Worm (Caenorhabditis elegans) whole organism, L4 larva: Measurements from ENCODE around the gene Y60C6A.1.

Experiments used
- F10B5.3 ChIP-seq: sonication (generic microtip); optimal IDR thresholded peaks from 2 replicates; lab custom pipeline; 2016; ENCODE audit warnings: mild to moderate bottlenecking, missing genetic modification characterization, missing compliant biosample characterization
- F26F4.8 ChIP-seq: fragments of 200-800 bp; sonication (Bioruptor generic); conservative IDR thresholded peaks from 2 replicates; pipeline ENCODE4 v1.3.6; 2022; ENCODE audit warnings: missing genetic modification characterization, missing compliant biosample characterization
- Y105C5A.15 ChIP-seq: fragments of 200-800 bp; sonication (Bioruptor generic); IDR thresholded peaks from 2 replicates; pipeline ENCODE4 v1.3.6; 2022; ENCODE audit warnings: missing genetic modification characterization, missing compliant biosample characterization
- ZK546.5 ChIP-seq, 2 experiments: sonication (generic microtip); optimal IDR thresholded peaks; 2 replicates each; lab custom pipeline; 2017; ENCODE audit warnings: missing biosample characterization in 2 of 2, missing genetic modification characterization in 2 of 2
- aha-1 ChIP-seq: fragments of 150-350 bp; peaks from one replicate; lab custom pipeline; 2014; ENCODE audit warnings: missing biosample characterization, missing genetic modification characterization
- aly-2 ChIP-seq: sonication (generic microtip); optimal IDR thresholded peaks from 2 replicates; lab custom pipeline; 2018; ENCODE audit warnings: missing biosample characterization, missing genetic modification characterization
- arid-1 ChIP-seq: fragments of 200-800 bp; sonication (Bioruptor generic); conservative IDR thresholded peaks from 2 replicates; pipeline ENCODE4 v1.3.6; 2022; ENCODE audit warnings: missing genetic modification reagents, missing genetic modification characterization, missing compliant biosample characterization
- ceh-20 ChIP-seq: fragments of 200-800 bp; sonication (Bioruptor generic); IDR thresholded peaks from 2 replicates; pipeline ENCODE4 v1.3.6; 2022; ENCODE audit warnings: missing genetic modification reagents, missing genetic modification characterization, missing compliant biosample characterization
- ceh-32 ChIP-seq: sonication (generic microtip); optimal IDR thresholded peaks from 2 replicates; lab custom pipeline; 2016; ENCODE audit warnings: mild to moderate bottlenecking, missing genetic modification characterization, missing compliant biosample characterization; ENCODE audit not compliant: poor library complexity
- ceh-44 ChIP-seq: fragments of 200-800 bp; sonication (Bioruptor generic); IDR thresholded peaks from 2 replicates; pipeline ENCODE4 v1.3.6; 2022; ENCODE audit warnings: missing genetic modification reagents, missing genetic modification characterization, missing compliant biosample characterization
- ceh-62 ChIP-seq: sonication (generic microtip); optimal IDR thresholded peaks from 2 replicates; lab custom pipeline; 2017; ENCODE audit warnings: missing biosample characterization, missing genetic modification characterization
- daf-16 ChIP-seq, 3 experiments: sonication (generic microtip); optimal IDR thresholded peaks; 2 replicates each; lab custom pipeline; 2016 to 2017; ENCODE audit warnings: missing genetic modification characterization in 3 of 3, missing genetic modification reagents in 3 of 3, mild to moderate bottlenecking in 2 of 3, missing compliant biosample characterization in 2 of 3, missing biosample characterization in 1 of 3, moderate library complexity in 1 of 3
- dmd-6 ChIP-seq: fragments of 200-800 bp; sonication (Bioruptor generic); IDR thresholded peaks from 2 replicates; pipeline ENCODE4 v1.3.6; 2022; ENCODE audit warnings: missing genetic modification reagents, missing genetic modification characterization, missing compliant biosample characterization
- dpl-1 ChIP-seq: fragments of 150-350 bp; optimal IDR thresholded peaks from 2 replicates; lab custom pipeline; 2014; ENCODE audit warnings: missing biosample characterization, missing genetic modification reagents, missing genetic modification characterization
- duxl-1 ChIP-seq: sonication (generic microtip); optimal IDR thresholded peaks from 2 replicates; lab custom pipeline; 2016; ENCODE audit warnings: mild to moderate bottlenecking, missing genetic modification characterization, moderate library complexity, missing compliant biosample characterization; ENCODE audit not compliant: poor library complexity
- dve-1 ChIP-seq: sonication (generic microtip); optimal IDR thresholded peaks from 2 replicates; lab custom pipeline; 2017; ENCODE audit warnings: antibody characterized with exemption, mild to moderate bottlenecking, missing genetic modification characterization, missing compliant biosample characterization; ENCODE audit not compliant: insufficient read depth
- fos-1 ChIP-seq: fragments of 150-350 bp; optimal IDR thresholded peaks from 2 replicates; lab custom pipeline; 2014; ENCODE audit warnings: missing biosample characterization, missing genetic modification characterization
- hif-1 ChIP-seq, 2 experiments: sonication (generic microtip); optimal IDR thresholded peaks; 2 replicates each; lab custom pipeline; 2016 to 2017; ENCODE audit warnings: missing compliant biosample characterization in 2 of 2, missing genetic modification characterization in 2 of 2, missing genetic modification reagents in 2 of 2, missing genotype in 2 of 2, mild to moderate bottlenecking in 1 of 2
- hlh-11 ChIP-seq: fragments of 200-800 bp; sonication (Bioruptor generic); optimal IDR thresholded peaks from 2 replicates; lab custom pipeline; 2018; ENCODE audit warnings: mild to moderate bottlenecking, missing genetic modification characterization, missing compliant biosample characterization
- hmg-1.1 ChIP-seq: fragments of 200-800 bp; sonication (Bioruptor generic); IDR thresholded peaks from 2 replicates; pipeline ENCODE4 v1.3.6; 2022; ENCODE audit warnings: missing genetic modification reagents, missing genetic modification characterization, missing compliant biosample characterization
- lin-1 ChIP-seq: fragments of 200-800 bp; sonication (Bioruptor generic); IDR thresholded peaks from 2 replicates; pipeline ENCODE4 v1.3.6; 2022; ENCODE audit warnings: missing genetic modification reagents, missing genetic modification characterization, missing compliant biosample characterization
- lin-38 ChIP-seq: fragments of 200-800 bp; sonication (Bioruptor generic); IDR thresholded peaks from 2 replicates; pipeline ENCODE4 v1.3.6; 2022; ENCODE audit warnings: missing genetic modification reagents, missing genetic modification characterization, missing compliant biosample characterization
- lsy-2 ChIP-seq, 2 experiments: fragments of 150-350 bp in 1 of 2; sonication (generic microtip) in 1 of 2; optimal IDR thresholded peaks; 2 replicates each; lab custom pipeline; 2014 to 2017; ENCODE audit warnings: missing biosample characterization in 2 of 2, missing genetic modification characterization in 2 of 2
- mdl-1 ChIP-seq, 2 experiments: fragments of 150-350 bp in 1 of 2; sonication (generic microtip) in 1 of 2; optimal IDR thresholded peaks; 2 replicates each; lab custom pipeline; 2014 to 2017; ENCODE audit warnings: missing biosample characterization in 2 of 2, missing genetic modification characterization in 2 of 2
- mdt-29 ChIP-seq: fragments of 200-800 bp; sonication (Bioruptor generic); IDR thresholded peaks from 2 replicates; pipeline ENCODE4 v1.3.6; 2022; ENCODE audit warnings: missing genetic modification reagents, missing genetic modification characterization, missing compliant biosample characterization
- mep-1 ChIP-seq: fragments of 150-350 bp; sonication (generic microtip); optimal IDR thresholded peaks from 3 replicates; lab custom pipeline; 2014; ENCODE audit warnings: missing biosample characterization, missing genetic modification characterization
- mes-2 ChIP-seq: sonication (generic microtip); optimal IDR thresholded peaks from 2 replicates; lab custom pipeline; 2016; ENCODE audit warnings: missing genotype, mild to moderate bottlenecking, missing genetic modification characterization, missing compliant biosample characterization; ENCODE audit not compliant: poor library complexity, severe bottlenecking
- nhr-10 ChIP-seq: fragments of 150-350 bp; optimal IDR thresholded peaks from 2 replicates; lab custom pipeline; 2014; ENCODE audit warnings: missing biosample characterization, missing genetic modification characterization
- nhr-237 ChIP-seq: sonication (generic microtip); optimal IDR thresholded peaks from 2 replicates; lab custom pipeline; 2017; ENCODE audit warnings: missing biosample characterization, missing genetic modification characterization
- nhr-28 ChIP-seq: fragments of 150-350 bp; optimal IDR thresholded peaks from 2 replicates; lab custom pipeline; 2014; ENCODE audit warnings: missing biosample characterization, missing genetic modification characterization
- nhr-42 ChIP-seq: fragments of 200-800 bp; sonication (Bioruptor generic); IDR thresholded peaks from 2 replicates; pipeline ENCODE4 v1.3.6; 2022; ENCODE audit warnings: missing genetic modification characterization, missing compliant biosample characterization
- nhr-6 ChIP-seq: fragments of 150-350 bp; optimal IDR thresholded peaks from 2 replicates; lab custom pipeline; 2014; ENCODE audit warnings: missing biosample characterization, missing genetic modification characterization
- nhr-77 ChIP-seq: fragments of 150-350 bp; optimal IDR thresholded peaks from 2 replicates; lab custom pipeline; 2014; ENCODE audit warnings: missing biosample characterization, missing genetic modification characterization
- pha-4 ChIP-seq, 2 experiments: fragments of 150-350 bp in 1 of 2; fragments of 200-800 bp in 1 of 2; sonication (Bioruptor generic) in 1 of 2; IDR thresholded peaks in 1 of 2; optimal IDR thresholded peaks in 1 of 2; 2 replicates each; pipeline versions ENCODE4 v1.3.6 to Lab custom; 2014 to 2022; ENCODE audit warnings: missing genetic modification characterization in 2 of 2, missing genetic modification reagents in 2 of 2, missing biosample characterization in 1 of 2, missing compliant biosample characterization in 1 of 2
- pqm-1 ChIP-seq: sonication (generic microtip); optimal IDR thresholded peaks from 2 replicates; lab custom pipeline; 2017; ENCODE audit warnings: missing biosample characterization, missing genetic modification characterization
- sdz-12 ChIP-seq: fragments of 200-800 bp; sonication (Bioruptor generic); optimal IDR thresholded peaks from 2 replicates; lab custom pipeline; 2018; ENCODE audit warnings: mild to moderate bottlenecking, missing genetic modification characterization, missing compliant biosample characterization
- set-16 ChIP-seq: fragments of 200-800 bp; sonication (Bioruptor generic); IDR thresholded peaks from 2 replicates; pipeline ENCODE4 v1.3.6; 2022; ENCODE audit warnings: missing genetic modification reagents, missing genetic modification characterization, missing compliant biosample characterization
- snpc-1.2 ChIP-seq: fragments of 200-800 bp; sonication (Bioruptor generic); IDR thresholded peaks from 2 replicates; pipeline ENCODE4 v1.3.6; 2022; ENCODE audit warnings: missing genetic modification reagents, missing genetic modification characterization, missing compliant biosample characterization
- spr-1 ChIP-seq: sonication (generic microtip); optimal IDR thresholded peaks from 2 replicates; lab custom pipeline; 2016; ENCODE audit warnings: mild to moderate bottlenecking, missing genetic modification characterization, missing compliant biosample characterization
- unc-62 ChIP-seq, 3 experiments: fragments of 150-350 bp in 1 of 3; sonication (generic microtip); optimal IDR thresholded peaks in 2 of 3; peaks in 1 of 3; 1 replicate in 1 of 3; 2 replicates in 2 of 3; lab custom pipeline; 2014 to 2017; ENCODE audit warnings: missing biosample characterization in 3 of 3, missing genetic modification characterization in 3 of 3, missing genetic modification reagents in 3 of 3, missing genotype in 1 of 3
- zfp-2 ChIP-seq: sonication (generic microtip); optimal IDR thresholded peaks from 2 replicates; lab custom pipeline; 2016; ENCODE audit warnings: mild to moderate bottlenecking, missing genetic modification characterization, missing compliant biosample characterization
- zip-2 ChIP-seq: fragments of 150-350 bp; optimal IDR thresholded peaks from 2 replicates; lab custom pipeline; 2014; ENCODE audit warnings: missing biosample characterization, missing genetic modification characterization
- ztf-11 ChIP-seq: fragments of 150-350 bp; optimal IDR thresholded peaks from 2 replicates; lab custom pipeline; 2014; ENCODE audit warnings: missing biosample characterization, missing genetic modification characterization

Gene Y60C6A.1

DNA sequence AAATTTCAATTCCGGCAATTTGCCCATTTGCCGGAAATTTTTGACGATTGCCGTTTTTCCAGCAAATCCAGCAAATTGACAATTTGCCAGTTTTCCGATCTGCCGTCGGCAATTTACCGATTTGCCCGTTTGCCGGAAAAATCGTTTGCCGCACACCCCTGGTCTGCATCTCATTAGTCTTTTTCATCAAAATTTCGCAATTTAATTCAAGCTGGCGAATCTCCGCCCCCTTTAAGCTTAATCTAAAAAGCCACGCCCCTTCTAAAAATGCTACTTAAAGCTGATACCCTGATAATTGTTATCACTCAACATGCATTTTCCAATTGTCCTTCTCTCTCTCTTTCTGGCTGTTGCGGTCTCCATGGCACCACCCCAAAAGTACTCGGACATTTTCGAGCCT is at the start of gene Y60C6A.1:
Gene Y60C6A.1, plus strand, starts transcription at position 301 of the 400 bp plus-strand sequence.
- TF ChIP-seq aha-1 (tag; lab: Kevin White, UChicago) = peak; percentile 59
- no peak for TF ChIP-seq fos-1
- TF ChIP-seq, all 104 proteins: peak for 1

DNA sequence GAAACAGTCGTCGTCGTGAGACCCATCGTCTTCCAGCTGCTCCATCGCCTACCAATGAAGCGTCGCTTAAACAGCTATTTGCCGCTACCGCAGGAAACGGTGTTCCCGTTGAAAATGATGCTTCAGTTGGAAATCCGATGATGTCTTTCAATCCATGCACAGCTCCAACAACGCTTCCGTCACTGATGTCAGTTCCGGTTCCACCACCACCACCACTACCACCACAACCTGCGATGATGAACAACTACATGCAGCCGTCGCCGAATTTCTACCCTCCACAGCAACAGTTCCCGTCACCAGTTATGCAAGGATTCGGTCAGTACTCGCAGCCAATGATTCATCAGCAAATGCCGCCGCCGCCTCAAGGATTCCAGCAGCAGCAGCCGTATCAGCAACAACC is 49.5 kb upstream of the Y60C6A.1 start:
- TF ChIP-seq hif-1 (tag; optimal IDR thresholded peaks at IDR 0.05; lab: Kevin White, UChicago) (no peak), sdz-12 (GFP tag; lab: Kevin White, UChicago) (no peak), pha-4 (GFP tag; IDR thresholded peaks at IDR 0.05; lab: Robert Waterston, UW) (no peak), pha-4 (tag; optimal IDR thresholded peaks at IDR 0.05; lab: Kevin White, UChicago) (no peak), lsy-2 (tag; optimal IDR thresholded peaks at IDR 0.05; lab: Kevin White, UChicago) (no peak), nhr-6 (tag; lab: Kevin White, UChicago) (no peak), zfp-2 (no peak), ceh-32 (no peak), hmg-1.1 (no peak), ceh-44 (no peak), spr-1 (tag; lab: Kevin White, UChicago) (no peak), lin-38 (GFP tag; lab: Robert Waterston, UW) (no peak), F10B5.3 (tag; lab: Kevin White, UChicago) (no peak), mdt-29 (no peak), aha-1 (tag; lab: Kevin White, UChicago) (peak; percentile 64), nhr-42 (no peak), mes-2 (tag; lab: Kevin White, UChicago) (no peak), duxl-1 (no peak), zip-2 (tag; lab: Kevin White, UChicago) (no peak), mep-1 (tag; lab: Kevin White, UChicago) (no peak), dpl-1 (GFP tag; lab: Kevin White, UChicago) (no peak), Y105C5A.15 (GFP tag; lab: Robert Waterston, UW) (no peak), ceh-62 (no peak), ztf-11 (tag; lab: Kevin White, UChicago) (no peak), mdl-1 (tag; optimal IDR thresholded peaks at IDR 0.05; lab: Kevin White, UChicago) (no peak), set-16 (peak; percentile 19; the same call in 1 of the 2 replicates), snpc-1.2 (0 out of 2 replicates have a peak, but pooled peaks have one; percentile 35)

DNA sequence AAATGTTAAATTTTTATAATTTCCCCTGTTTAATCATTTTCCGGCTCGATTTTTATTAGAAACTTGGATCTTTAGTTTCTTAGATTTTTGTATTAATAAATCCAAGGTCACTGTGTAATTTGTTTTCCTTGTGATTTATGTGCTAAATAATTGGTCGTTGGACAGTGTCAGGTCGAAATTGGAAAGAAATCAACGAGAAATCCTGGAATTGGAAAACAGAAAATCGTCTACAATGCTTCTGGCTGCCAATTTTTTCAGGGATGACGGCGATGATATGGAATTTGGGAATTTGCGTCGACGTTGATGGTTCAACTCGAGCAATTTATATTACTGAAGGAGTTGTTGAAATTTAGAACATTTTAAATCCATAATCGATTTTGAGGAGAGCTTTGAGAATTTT is 48.8 kb upstream of the Y60C6A.1 start:
- TF ChIP-seq F10B5.3 (tag; lab: Kevin White, UChicago) (no peak), aha-1 (tag; lab: Kevin White, UChicago) (peak; percentile 96), daf-16 (GFP tag; optimal IDR thresholded peaks at IDR 0.05; lab: Kevin White, UChicago) (no peak), daf-16 (tag; optimal IDR thresholded peaks at IDR 0.05; lab: Kevin White, UChicago) (peak; percentile 1), lin-38 (GFP tag; lab: Robert Waterston, UW) (peak; percentile 40; the same call in 1 of the 2 replicates), dmd-6 (no peak), arid-1 (0 out of 2 replicates have a peak, but pooled peaks have one; percentile 8), nhr-237 (no peak), aly-2 (tag; lab: Kevin White, UChicago) (peak; percentile 31)

DNA sequence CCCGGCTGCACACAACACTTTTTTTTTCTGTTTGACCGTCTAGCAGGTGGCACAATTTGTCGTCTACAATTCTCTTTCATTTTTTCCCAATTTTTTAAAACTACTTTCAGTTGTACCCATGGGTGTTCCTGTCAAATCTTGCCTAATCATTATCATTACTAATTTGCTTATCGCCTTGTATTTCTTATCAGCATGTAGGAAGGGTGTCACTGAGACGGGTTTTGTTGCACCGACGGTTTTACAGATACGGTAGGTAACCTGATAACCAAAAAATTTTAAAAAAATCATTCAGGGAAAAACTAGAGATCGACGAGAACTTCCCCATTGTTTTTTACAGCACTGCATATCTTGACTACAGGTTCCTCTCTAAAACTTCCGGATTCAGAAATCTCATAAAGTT is 45.7 kb upstream of the Y60C6A.1 start, which contains the start of gene F39G3.2:
Gene F39G3.2, plus strand, starts transcription at position 105 of the 400 bp plus-strand sequence.
- TF ChIP-seq ZK546.5 (tag; optimal IDR thresholded peaks at IDR 0.05; lab: Kevin White, UChicago) (no peak), nhr-28 (peak; percentile 72), mdl-1 (tag; optimal IDR thresholded peaks at IDR 0.05; lab: Kevin White, UChicago) (no peak), nhr-10 (tag; lab: Kevin White, UChicago) (no peak), F26F4.8 (GFP tag; lab: Robert Waterston, UW) (no peak), dmd-6 (peak; percentile 59), nhr-77 (tag; lab: Kevin White, UChicago) (no peak), hlh-11 (peak; percentile 56), pqm-1 (tag; lab: Kevin White, UChicago) (peak; percentile 89), daf-16 (GFP tag; optimal IDR thresholded peaks at IDR 0.05; lab: Kevin White, UChicago) (no peak), daf-16 (tag; optimal IDR thresholded peaks at IDR 0.05; lab: Kevin White, UChicago) (peak; percentile 37), unc-62 (GFP tag; optimal IDR thresholded peaks at IDR 0.05 in 1 of 2; lab: Kevin White, UChicago) (peak in 1 of 2 experiments; percentile 40), unc-62 (tag; optimal IDR thresholded peaks at IDR 0.05; lab: Kevin White, UChicago) (no peak), ceh-20 (GFP tag; lab: Robert Waterston, UW) (no peak), dve-1 (tag; lab: Kevin White, UChicago) (peak; percentile 54), lin-1 (GFP tag; lab: Robert Waterston, UW) (0 out of 2 replicates have a peak, but pooled peaks have one; percentile 12)
